Fruit fly (Drosophila melanogaster): ENCODE results near the gene CG12084.

The CG12084 gene

DNA sequence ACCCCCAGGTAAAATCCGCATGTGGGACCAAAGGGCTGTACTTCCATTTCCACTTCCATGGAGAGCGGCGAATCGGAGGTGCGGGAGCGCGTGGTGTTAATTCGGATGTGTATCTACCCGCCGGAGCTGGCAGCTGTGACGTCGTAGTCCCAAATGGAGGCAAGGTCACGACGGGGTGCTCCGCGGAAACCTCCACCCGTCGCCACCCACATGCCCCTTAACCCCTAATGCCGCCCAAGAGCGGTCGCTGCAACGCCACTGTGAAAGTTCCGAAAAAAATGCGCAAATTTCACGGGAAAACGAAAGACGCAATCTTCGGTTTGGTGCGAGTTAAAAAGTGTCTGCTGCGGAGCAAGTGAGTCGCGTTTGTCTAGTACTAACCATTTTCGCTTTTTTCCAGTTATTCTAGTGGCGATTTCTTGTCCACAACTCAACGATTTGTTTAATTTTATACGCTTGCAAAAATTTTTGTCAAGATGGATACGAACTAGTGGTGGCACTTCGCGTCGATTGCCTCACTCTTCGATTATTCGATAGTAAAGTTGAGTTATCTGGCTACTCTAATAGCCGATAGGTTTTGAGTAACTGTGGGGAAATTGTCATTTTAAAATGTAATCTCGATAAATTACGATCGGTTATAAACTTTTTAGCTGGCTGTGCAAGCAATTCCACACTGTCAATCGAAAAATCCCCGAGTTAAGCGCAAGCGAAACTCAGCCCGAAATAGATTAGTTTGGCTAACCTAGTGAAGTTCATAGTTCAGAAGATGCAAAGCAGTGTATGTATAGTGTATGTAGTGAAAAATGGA, 5.8 kb upstream of the CG12084 start, which contains the start of the genes hfp and Psa (continued):
- TF ChIP-seq phol (tag; optimal IDR thresholded peaks at IDR 0.05) (peak; percentile 91), Atf3 (GFP tag; optimal IDR thresholded peaks at IDR 0.05) (no peak), sens (GFP tag) (peak; percentile 14), Sin3A (optimal IDR thresholded peaks at IDR 0.05) (peak; percentile 6), CG12659 (GFP tag; optimal IDR thresholded peaks at IDR 0.05) (peak; percentile 50), Stat92E (GFP tag; optimal IDR thresholded peaks at IDR 0.05) (peak in 1 of 3 experiments; percentile 73), CG2116 (GFP tag; optimal IDR thresholded peaks at IDR 0.05) (peak; percentile 66), CG13624 (GFP tag; optimal IDR thresholded peaks at IDR 0.05) (peak; percentile 1), so (GFP tag; IDR thresholded peaks at IDR 0.05) (0 out of 3 replicates have a peak, but pooled peaks have one; percentile 37), Side (GFP tag; optimal IDR thresholded peaks at IDR 0.05) (no peak), CG32767 (GFP tag; IDR thresholded peaks at IDR 0.05) (peak; percentile 67), CG18619 (GFP tag; optimal IDR thresholded peaks at IDR 0.05) (no peak), E2f2 (GFP tag; IDR thresholded peaks at IDR 0.05) (peak; percentile 83), Dp (GFP tag; optimal IDR thresholded peaks at IDR 0.05) (peak; percentile 79), ato (GFP tag; IDR thresholded peaks at IDR 0.05; ENCODE audit: partially characterized antibody) (peak; percentile 78), CG16813 (GFP tag; IDR thresholded peaks at IDR 0.05; ENCODE audit: partially characterized antibody) (peak; percentile 70), CG34422 (GFP tag; IDR thresholded peaks at IDR 0.05) (peak; percentile 46; the same call in 1 of the 3 replicates), knrl (GFP tag; IDR thresholded peaks at IDR 0.05; ENCODE audit: partially characterized antibody) (peak; percentile 51; the same call in 1 of the 3 replicates), CG14667 (GFP tag; IDR thresholded peaks at IDR 0.05) (no peak), unc-4 (GFP tag; IDR thresholded peaks at IDR 0.05; ENCODE audit: partially characterized antibody) (peak; percentile 62), ash1 (GFP tag; optimal IDR thresholded peaks at IDR 0.05) (no peak), CrebB (tag; optimal IDR thresholded peaks at IDR 0.05) (peak; percentile 37), Med (GFP tag) (peak; percentile 53), seq (GFP tag; IDR thresholded peaks at IDR 0.05) (no peak), Six4 (GFP tag; optimal IDR thresholded peaks at IDR 0.05) (no peak), crol (GFP tag; IDR thresholded peaks at IDR 0.05) (peak; percentile 69), CG7963 (GFP tag; IDR thresholded peaks at IDR 0.05; ENCODE audit: partially characterized antibody) (peak; percentile 76), CG6791 (GFP tag; IDR thresholded peaks at IDR 0.05; ENCODE audit: partially characterized antibody) (peak; percentile 86)

DNA sequence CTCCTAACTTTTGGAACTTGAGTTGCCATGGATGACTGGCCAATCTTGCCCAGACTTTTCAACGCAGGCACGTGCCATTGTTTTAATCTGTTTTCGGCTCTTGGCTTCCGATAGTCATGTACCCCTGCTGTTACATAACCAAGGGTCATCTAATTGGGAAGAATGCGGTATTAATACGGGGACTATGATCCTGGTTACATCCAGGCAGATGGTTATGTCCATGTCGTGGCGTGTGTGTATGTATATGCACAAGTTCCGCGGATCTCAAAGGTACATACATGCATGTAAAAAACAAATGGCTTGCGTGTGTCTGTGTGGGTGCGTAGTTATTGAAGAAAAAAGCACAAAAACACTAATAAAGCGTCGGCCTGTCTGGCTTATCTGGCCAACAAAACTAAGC, 640 bp downstream of the CG12084 start:
- TF ChIP-seq chinmo (GFP tag; IDR thresholded peaks at IDR 0.05; ENCODE audit: partially characterized antibody), result 0 out of 4 replicates have a peak, but pooled peaks have one; percentile 50
- no peak for TF ChIP-seq Ets65A (GFP tag)
- TF ChIP-seq CG16779 (GFP tag; IDR thresholded peaks at IDR 0.05), result no peak
- TF ChIP-seq exex (tag; optimal IDR thresholded peaks at IDR 0.05), result peak; percentile 22
- no peak for TF ChIP-seq CG2129 (GFP tag; IDR thresholded peaks at IDR 0.05; ENCODE audit: partially characterized antibody)
- 0 out of 2 replicates have a peak, but pooled peaks have one; percentile 11 for TF ChIP-seq Bgb (GFP tag; IDR thresholded peaks at IDR 0.05; ENCODE audit: partially characterized antibody)
- no peak for TF ChIP-seq Sry-β (GFP tag; optimal IDR thresholded peaks at IDR 0.05)
- no peak for TF ChIP-seq CG14860 (GFP tag; IDR thresholded peaks at IDR 0.05; ENCODE audit: partially characterized antibody)
- TF ChIP-seq CG13775 (GFP tag; optimal IDR thresholded peaks at IDR 0.05), result peak; percentile 11
- TF ChIP-seq cg (GFP tag; optimal IDR thresholded peaks at IDR 0.05), result peak; percentile 75
- no peak for TF ChIP-seq CG13624 (GFP tag; optimal IDR thresholded peaks at IDR 0.05)
- TF ChIP-seq CG33557 (GFP tag; optimal IDR thresholded peaks at IDR 0.05), result no peak
- no peak for TF ChIP-seq D19A (tag; optimal IDR thresholded peaks at IDR 0.05)
- no peak for TF ChIP-seq cad (GFP tag; optimal IDR thresholded peaks at IDR 0.05)
- peak; percentile 80 for TF ChIP-seq Med (GFP tag)
- TF ChIP-seq en (GFP tag; optimal IDR thresholded peaks at IDR 0.05), result no peak
- no peak for TF ChIP-seq Fer3 (tag; optimal IDR thresholded peaks at IDR 0.05)
- 0 out of 3 replicates have a peak, but pooled peaks have one; percentile 13 for TF ChIP-seq Doc3 (GFP tag; IDR thresholded peaks at IDR 0.05; ENCODE audit: partially characterized antibody)
- TF ChIP-seq Pdp1 (GFP tag; optimal IDR thresholded peaks at IDR 0.05), result peak in 1 of 2 experiments; percentile 94
- TF ChIP-seq cwo (GFP tag; optimal IDR thresholded peaks at IDR 0.05), result peak; percentile 42
